Fruit fly (Drosophila melanogaster) whole organism, prepupa: Measurements from ENCODE around the gene CG4962.

ENCODE experiments used
- CG10631 ChIP-seq: fragments of 200-800 bp; sonication (Bioruptor generic); optimal IDR thresholded peaks from 2 replicates; lab custom pipeline; 2016; ENCODE audit warnings: missing biosample characterization, missing genetic modification characterization
- CG10669 ChIP-seq: fragments of 200-800 bp; sonication (Bioruptor generic); optimal IDR thresholded peaks from 3 replicates; lab custom pipeline; 2018; ENCODE audit warnings: missing biosample characterization, mild to moderate bottlenecking, missing genetic modification characterization, moderate library complexity
- CG11294 ChIP-seq: fragments of 200-800 bp; sonication (Bioruptor generic); IDR thresholded peaks from 2 replicates; pipeline ENCODE4 v1.3.6; 2022; ENCODE audit warnings: missing biosample characterization, missing genetic modification characterization
- CG11762 ChIP-seq: fragments of 200-800 bp; sonication (Bioruptor generic); optimal IDR thresholded peaks from 3 replicates; lab custom pipeline; 2016; ENCODE audit warnings: missing biosample characterization, missing genetic modification characterization; ENCODE audit not compliant: insufficient read depth
- CG11902 ChIP-seq: fragments of 200-800 bp; sonication (Bioruptor generic); optimal IDR thresholded peaks from 3 replicates; lab custom pipeline; 2016; ENCODE audit warnings: missing biosample characterization, missing genetic modification characterization
- CG15336 ChIP-seq: fragments of 200-800 bp; sonication (Bioruptor generic); IDR thresholded peaks from 2 replicates; pipeline ENCODE4 v1.3.6; 2022; ENCODE audit warnings: missing biosample characterization, missing genetic modification characterization
- CG1621 ChIP-seq: fragments of 200-800 bp; sonication (Bioruptor generic); optimal IDR thresholded peaks from 3 replicates; lab custom pipeline; 2018; ENCODE audit warnings: missing biosample characterization, mild to moderate bottlenecking, missing genetic modification characterization
- CG16779 ChIP-seq: fragments of 200-800 bp; sonication (Bioruptor generic); optimal IDR thresholded peaks from 3 replicates; lab custom pipeline; 2017; ENCODE audit warnings: missing biosample characterization, mild to moderate bottlenecking, missing genetic modification characterization
- CG31627 ChIP-seq: fragments of 200-800 bp; sonication (Bioruptor generic); optimal IDR thresholded peaks from 3 replicates; lab custom pipeline; 2016; ENCODE audit warnings: missing biosample characterization, missing genetic modification characterization
- CG32006 ChIP-seq: fragments of 200-800 bp; sonication (Bioruptor generic); optimal IDR thresholded peaks from 3 replicates; lab custom pipeline; 2017; ENCODE audit warnings: missing biosample characterization, mild to moderate bottlenecking, missing genetic modification characterization
- CG34406 ChIP-seq: fragments of 200-800 bp; sonication (Bioruptor generic); optimal IDR thresholded peaks from 3 replicates; lab custom pipeline; 2016; ENCODE audit warnings: missing biosample characterization, missing genetic modification characterization
- CG3919 ChIP-seq: fragments of 200-800 bp; sonication (Bioruptor generic); optimal IDR thresholded peaks from 3 replicates; lab custom pipeline; 2016; ENCODE audit warnings: missing biosample characterization, missing genetic modification characterization
- CG4318 ChIP-seq: fragments of 200-800 bp; sonication (Bioruptor generic); optimal IDR thresholded peaks from 3 replicates; lab custom pipeline; 2017; ENCODE audit warnings: missing biosample characterization, mild to moderate bottlenecking, missing genetic modification characterization
- CG6276 ChIP-seq: fragments of 200-800 bp; sonication (Bioruptor generic); optimal IDR thresholded peaks from 2 replicates; lab custom pipeline; 2017; ENCODE audit warnings: missing biosample characterization, mild to moderate bottlenecking, missing genetic modification characterization
- CG6792 ChIP-seq: fragments of 200-800 bp; sonication (Bioruptor generic); optimal IDR thresholded peaks from 3 replicates; lab custom pipeline; 2016; ENCODE audit warnings: missing biosample characterization, missing genetic modification characterization
- CG6808 ChIP-seq: fragments of 200-800 bp; sonication (Bioruptor generic); optimal IDR thresholded peaks from 3 replicates; lab custom pipeline; 2017; ENCODE audit warnings: missing biosample characterization, missing genetic modification characterization, mild to moderate bottlenecking, moderate library complexity, missing genetic modification reagents
- CG6854 ChIP-seq: fragments of 200-800 bp; sonication (Bioruptor generic); optimal IDR thresholded peaks from 2 replicates; lab custom pipeline; 2017; ENCODE audit warnings: missing biosample characterization, mild to moderate bottlenecking, missing genetic modification characterization
- CG7368 ChIP-seq: fragments of 200-800 bp; sonication (Bioruptor generic); optimal IDR thresholded peaks from 3 replicates; lab custom pipeline; 2016; ENCODE audit warnings: missing biosample characterization, missing genetic modification characterization
- CG8319 ChIP-seq: fragments of 200-800 bp; sonication (Bioruptor generic); optimal IDR thresholded peaks from 3 replicates; lab custom pipeline; 2016; ENCODE audit warnings: missing biosample characterization, missing genetic modification characterization
- CG8632 ChIP-seq: fragments of 200-800 bp; sonication (Bioruptor generic); optimal IDR thresholded peaks from 3 replicates; lab custom pipeline; 2016; ENCODE audit warnings: missing biosample characterization, missing genetic modification characterization
- CG9139 ChIP-seq: fragments of 200-800 bp; sonication (Bioruptor generic); optimal IDR thresholded peaks from 3 replicates; lab custom pipeline; 2017; ENCODE audit warnings: missing biosample characterization, mild to moderate bottlenecking, missing genetic modification characterization
- Eip75B ChIP-seq: fragments of 200-800 bp; sonication (Bioruptor generic); optimal IDR thresholded peaks from 3 replicates; lab custom pipeline; 2016; ENCODE audit warnings: missing biosample characterization, missing genetic modification characterization
- Eip78C ChIP-seq: fragments of 200-800 bp; sonication (Bioruptor generic); peaks from one replicate; lab custom pipeline; 2016; ENCODE audit warnings: missing biosample characterization, missing genetic modification characterization
- Ets21C ChIP-seq: fragments of 200-800 bp; sonication (Bioruptor generic); optimal IDR thresholded peaks from 3 replicates; lab custom pipeline; 2016; ENCODE audit warnings: missing biosample characterization, missing genetic modification characterization
- Hr38 ChIP-seq: sonication (Bioruptor generic); optimal IDR thresholded peaks from 2 replicates; lab custom pipeline; 2016; ENCODE audit warnings: missing biosample characterization, missing genetic modification characterization
- Hr39 ChIP-seq: fragments of 200-800 bp; sonication (Bioruptor generic); optimal IDR thresholded peaks from 2 replicates; lab custom pipeline; 2016; ENCODE audit warnings: missing biosample characterization, missing genetic modification characterization
- Lpt ChIP-seq: fragments of 200-800 bp; sonication (Bioruptor generic); optimal IDR thresholded peaks from 3 replicates; lab custom pipeline; 2016; ENCODE audit warnings: missing biosample characterization, missing genetic modification characterization
- Met ChIP-seq: fragments of 200-800 bp; sonication (Bioruptor generic); optimal IDR thresholded peaks from 3 replicates; lab custom pipeline; 2016; ENCODE audit warnings: missing biosample characterization, missing genetic modification characterization
- Smox ChIP-seq: fragments of 200-800 bp; sonication (Bioruptor generic); optimal IDR thresholded peaks from 3 replicates; lab custom pipeline; 2016; ENCODE audit warnings: missing biosample characterization, missing genetic modification characterization
- Sox102F ChIP-seq: fragments of 200-800 bp; sonication (Bioruptor generic); optimal IDR thresholded peaks from 2 replicates; lab custom pipeline; 2016; ENCODE audit warnings: missing biosample characterization, mild to moderate bottlenecking, missing genetic modification characterization
- Sox15 ChIP-seq: fragments of 200-800 bp; sonication (Bioruptor generic); optimal IDR thresholded peaks from 3 replicates; lab custom pipeline; 2016; ENCODE audit warnings: missing biosample characterization, missing genetic modification characterization
- achi ChIP-seq: fragments of 200-800 bp; sonication (Bioruptor generic); optimal IDR thresholded peaks from 3 replicates; lab custom pipeline; 2016; ENCODE audit warnings: missing biosample characterization, missing genetic modification characterization
- cyc ChIP-seq: fragments of 200-800 bp; sonication (Bioruptor generic); optimal IDR thresholded peaks from 3 replicates; lab custom pipeline; 2016; ENCODE audit warnings: missing biosample characterization, missing genetic modification characterization
- dac ChIP-seq: fragments of 200-800 bp; sonication (Bioruptor generic); optimal IDR thresholded peaks from 2 replicates; lab custom pipeline; 2017; ENCODE audit warnings: missing biosample characterization, mild to moderate bottlenecking, missing genetic modification characterization
- eg ChIP-seq: fragments of 200-800 bp; sonication (Bioruptor generic); IDR thresholded peaks from 3 replicates; pipeline ENCODE4 v1.3.6; 2022; ENCODE audit warnings: missing biosample characterization, missing genetic modification characterization
- esn ChIP-seq: fragments of 200-800 bp; sonication (Bioruptor generic); optimal IDR thresholded peaks from 2 replicates; lab custom pipeline; 2016; ENCODE audit warnings: missing biosample characterization, mild to moderate bottlenecking, missing genetic modification characterization, moderate library complexity
- fd85E ChIP-seq: fragments of 200-800 bp; sonication (Bioruptor generic); optimal IDR thresholded peaks from 3 replicates; lab custom pipeline; 2016; ENCODE audit warnings: missing biosample characterization, missing genetic modification characterization
- fkh ChIP-seq: fragments of 200-800 bp; sonication (Bioruptor generic); optimal IDR thresholded peaks from 3 replicates; lab custom pipeline; 2017; ENCODE audit warnings: missing biosample characterization, mild to moderate bottlenecking, missing genetic modification characterization, moderate library complexity
- net ChIP-seq: fragments of 200-800 bp; sonication (Bioruptor generic); optimal IDR thresholded peaks from 3 replicates; lab custom pipeline; 2016; ENCODE audit warnings: missing biosample characterization, missing genetic modification characterization
- salr ChIP-seq, 2 experiments: fragments of 200-800 bp; sonication (Bioruptor generic); optimal IDR thresholded peaks; 3 replicates each; lab custom pipeline; 2016 to 2018; ENCODE audit warnings: missing biosample characterization in 2 of 2, missing genetic modification characterization in 2 of 2, mild to moderate bottlenecking in 1 of 2
- ss ChIP-seq, 2 experiments: fragments of 200-800 bp; sonication (Bioruptor generic); optimal IDR thresholded peaks; 2 replicates in 1 of 2; 3 replicates in 1 of 2; lab custom pipeline; 2017 to 2018; ENCODE audit warnings: mild to moderate bottlenecking in 2 of 2, missing biosample characterization in 2 of 2, missing genetic modification characterization in 2 of 2, moderate library complexity in 1 of 2
- svp ChIP-seq: fragments of 200-800 bp; sonication (Bioruptor generic); peaks from one replicate; lab custom pipeline; 2016; ENCODE audit warnings: missing biosample characterization, missing genetic modification characterization
- topi ChIP-seq: fragments of 200-800 bp; sonication (Bioruptor generic); optimal IDR thresholded peaks from 3 replicates; lab custom pipeline; 2016; ENCODE audit warnings: missing biosample characterization, missing genetic modification characterization
- vri ChIP-seq: fragments of 200-800 bp; sonication (Bioruptor generic); optimal IDR thresholded peaks from 3 replicates; lab custom pipeline; 2016; ENCODE audit warnings: missing biosample characterization, mild to moderate bottlenecking, missing genetic modification characterization

The CG4962 gene

dm6 chr3L:16321172-16321571 is 25.8 kb upstream of the CG4962 start, which contains the start of gene CG42718:
CG42718 (minus strand) TSS chr3L:16321272.
- TF ChIP-seq CG34406 (GFP tag; lab: Kevin White, UChicago) (no peak), CG15336 (GFP tag; lab: Robert Waterston, UW) (no peak), Smox (GFP tag; lab: Kevin White, UChicago) (no peak), Sox15 (GFP tag; lab: Kevin White, UChicago) (no peak), fkh (GFP tag; lab: Kevin White, UChicago) (no peak), Hr39 (no peak), CG6276 (GFP tag; lab: Kevin White, UChicago) (no peak), fd85E (GFP tag; lab: Kevin White, UChicago) (no peak), CG3919 (no peak), Met (no peak)

- no peak for TF ChIP-seq ss (GFP tag; optimal IDR thresholded peaks at IDR 0.05; lab: Kevin White, UChicago)
- no peak for TF ChIP-seq eg (GFP tag; lab: Robert Waterston, UW)
- no peak for TF ChIP-seq CG6808 (GFP tag; lab: Kevin White, UChicago)
- no peak for TF ChIP-seq CG8632 (GFP tag; lab: Kevin White, UChicago)
- TF ChIP-seq net: no peak
- no peak for TF ChIP-seq Lpt (GFP tag; lab: Kevin White, UChicago)
- TF ChIP-seq salr (GFP tag; optimal IDR thresholded peaks at IDR 0.05; lab: Kevin White, UChicago): no peak
- no peak for TF ChIP-seq CG9139 (GFP tag; lab: Kevin White, UChicago)
- no peak for TF ChIP-seq CG7368 (GFP tag; lab: Kevin White, UChicago)
Observed at dm6 chr3L:16319399-16319906, 24.1 kb upstream of the CG4962 start, which contains the start of the genes CG13041 and CG13060. CG13041 (minus strand) TSS chr3L:16319526. CG13060 (plus strand) TSS chr3L:16319856.

dm6 chr3L:16317724-16318123 is 22.4 kb upstream of the CG4962 start, which contains the start of gene Nplp3:
Nplp3 (plus strand) TSS chr3L:16318024.
- no peak for TF ChIP-seq salr (GFP tag; optimal IDR thresholded peaks at IDR 0.05; lab: Kevin White, UChicago)
- no peak for TF ChIP-seq CG11902 (GFP tag; lab: Kevin White, UChicago)
- TF ChIP-seq CG32006 (GFP tag; lab: Kevin White, UChicago): no peak
- TF ChIP-seq topi: no peak
- TF ChIP-seq vri (GFP tag; lab: Kevin White, UChicago): no peak
- TF ChIP-seq dac: no peak
- no peak for TF ChIP-seq esn (GFP tag; lab: Kevin White, UChicago)
- TF ChIP-seq CG31627 (GFP tag; lab: Kevin White, UChicago): no peak
- no peak for TF ChIP-seq CG8319 (GFP tag; lab: Kevin White, UChicago)

- peak; percentile 12 for TF ChIP-seq svp (GFP tag; lab: Kevin White, UChicago)
- no peak for TF ChIP-seq Sox15 (GFP tag; lab: Kevin White, UChicago)
- TF ChIP-seq CG6792 (GFP tag; lab: Kevin White, UChicago): no peak
- no peak for TF ChIP-seq CG16779
- TF ChIP-seq achi: peak; percentile 8
Observed at dm6 chr3L:16313985-16314384, 18.6 kb upstream of the CG4962 start, which contains the start of gene CG13062. CG13062 (plus strand) TSS chr3L:16314285.

dm6 chr3L:16309972-16310371 is 14.6 kb upstream of the CG4962 start:
- TF ChIP-seq Lpt (GFP tag; lab: Kevin White, UChicago): peak; percentile 56
- no peak for TF ChIP-seq CG6854 (GFP tag; lab: Kevin White, UChicago)
- no peak for TF ChIP-seq Sox15 (GFP tag; lab: Kevin White, UChicago)
- TF ChIP-seq CG3919: peak; percentile 52
- peak; percentile 74 for TF ChIP-seq Eip78C (GFP tag; lab: Kevin White, UChicago)
- peak; percentile 8 for TF ChIP-seq CG11762
- no peak for TF ChIP-seq Smox (GFP tag; lab: Kevin White, UChicago)
- TF ChIP-seq cyc (GFP tag; lab: Kevin White, UChicago): no peak
- TF ChIP-seq Sox102F (GFP tag; lab: Kevin White, UChicago): no peak
- TF ChIP-seq CG1621 (tag; lab: Kevin White, UChicago): no peak
- peak; percentile 50 for TF ChIP-seq CG6792 (GFP tag; lab: Kevin White, UChicago)
- peak; percentile 59 for TF ChIP-seq CG10631
- no peak for TF ChIP-seq Hr38 (GFP tag; lab: Kevin White, UChicago)
- peak; percentile 52 for TF ChIP-seq CG11294 (GFP tag; lab: Robert Waterston, UW)
- peak; percentile 83 for TF ChIP-seq dac
- TF ChIP-seq CG4318 (GFP tag; lab: Kevin White, UChicago): peak; percentile 47
- TF ChIP-seq CG10669 (GFP tag; lab: Kevin White, UChicago): no peak
- no peak for TF ChIP-seq Ets21C (GFP tag; lab: Kevin White, UChicago)
- no peak for TF ChIP-seq CG8319 (GFP tag; lab: Kevin White, UChicago)
- TF ChIP-seq Eip75B (GFP tag; lab: Kevin White, UChicago): peak; percentile 61
